Fruit fly (Drosophila melanogaster): ENCODE data around the gene CG14605.

dm6 chr3R:7265567-7266208 lies 46.2 kb upstream of the CG14605 start, which contains the start of the genes Gld and Syt4:
- TF ChIP-seq CG17806 (tag; optimal IDR thresholded peaks at IDR 0.05): no peak
- no peak for TF ChIP-seq EcR (GFP tag; optimal IDR thresholded peaks at IDR 0.05)
- TF ChIP-seq D1 (tag; optimal IDR thresholded peaks at IDR 0.05): no peak
- no peak for TF ChIP-seq Pif1B (GFP tag; optimal IDR thresholded peaks at IDR 0.05)
- no peak for TF ChIP-seq Pif1A (GFP tag; optimal IDR thresholded peaks at IDR 0.05)
- TF ChIP-seq CG15710 (tag; optimal IDR thresholded peaks at IDR 0.05): no peak
